Fruit fly (Drosophila melanogaster) whole organism, wandering third instar larva: ENCODE measurements around the gene Ptx1.

Experiments used
- CrebA ChIP-seq: fragments of 200-800 bp; sonication (Bioruptor generic); optimal IDR thresholded peaks from 2 replicates; lab custom pipeline; 2016; ENCODE audit warnings: missing biosample characterization, mild to moderate bottlenecking, missing genetic modification characterization, borderline replicate concordance
- Dfd ChIP-seq: fragments of >200 bp; optimal IDR thresholded peaks from 2 replicates; lab custom pipeline; 2017; ENCODE audit warnings: missing biosample characterization, missing genetic modification characterization
- Hr83 ChIP-seq: fragments of 200-300 bp; sonication (Bioruptor generic); optimal IDR thresholded peaks from 2 replicates; lab custom pipeline; 2016; ENCODE audit warnings: missing biosample characterization, mild to moderate bottlenecking, missing genetic modification characterization, moderate library complexity; ENCODE audit not compliant: poor library complexity, severe bottlenecking
- Jra ChIP-seq: sonication (Bioruptor generic); optimal IDR thresholded peaks from 2 replicates; lab custom pipeline; 2016; ENCODE audit warnings: missing biosample characterization, missing genetic modification characterization
- Myc ChIP-seq: fragments of >200 bp; optimal IDR thresholded peaks from 2 replicates; lab custom pipeline; 2017
- Sp1 ChIP-seq: fragments of 200-800 bp; sonication (Bioruptor generic); optimal IDR thresholded peaks from 3 replicates; lab custom pipeline; 2019; ENCODE audit warnings: missing biosample characterization, mild to moderate bottlenecking, missing genetic modification characterization, moderate library complexity
- foxo ChIP-seq, 2 experiments: fragments of 200-800 bp; sonication (Bioruptor generic); optimal IDR thresholded peaks; 2 replicates in 1 of 2; 3 replicates in 1 of 2; lab custom pipeline; 2016 to 2017; ENCODE audit warnings: missing biosample characterization in 2 of 2, missing genetic modification characterization in 2 of 2
- lola ChIP-seq: fragments of >200 bp; optimal IDR thresholded peaks from 2 replicates; lab custom pipeline; 2017; ENCODE audit warnings: missing biosample characterization, missing genetic modification characterization
- pan ChIP-seq: fragments of >200 bp; optimal IDR thresholded peaks from 2 replicates; lab custom pipeline; 2017
- psq ChIP-seq: fragments of 200-800 bp; sonication (Bioruptor generic); optimal IDR thresholded peaks from 3 replicates; lab custom pipeline; 2017; ENCODE audit warnings: missing biosample characterization, mild to moderate bottlenecking, missing genetic modification characterization, moderate library complexity
- sv ChIP-seq: fragments of 200-800 bp; sonication (Bioruptor generic); optimal IDR thresholded peaks from 3 replicates; lab custom pipeline; 2016; ENCODE audit warnings: missing biosample characterization, missing genetic modification characterization
- tai ChIP-seq: sonication (Bioruptor generic); optimal IDR thresholded peaks from 2 replicates; lab custom pipeline; 2016; ENCODE audit warnings: missing biosample characterization, missing genetic modification characterization
- usp ChIP-seq: fragments of >200 bp; optimal IDR thresholded peaks from 2 replicates; lab custom pipeline; 2017; ENCODE audit warnings: missing biosample characterization, missing genetic modification characterization

dm6 chr3R:30876136-30876683, 36.3 kb upstream of the Ptx1 start, which contains the start of gene CG15546:
- TF ChIP-seq psq (GFP tag; lab: Kevin White, UChicago) (no peak), CrebA (GFP tag; lab: Kevin White, UChicago) (no peak), pan (no peak), Hr83 (GFP tag; lab: Kevin White, UChicago) (no peak), Dfd (GFP tag; lab: Kevin White, UChicago) (no peak), Jra (GFP tag; lab: Kevin White, UChicago) (no peak), sv (no peak), foxo (GFP tag; optimal IDR thresholded peaks at IDR 0.05; lab: Kevin White, UChicago) (peak in 1 of 2 experiments; percentile 13), usp (GFP tag; lab: Kevin White, UChicago) (no peak), Myc (lab: Kevin White, UChicago) (no peak), Sp1 (GFP tag; lab: Kevin White, UChicago) (no peak), lola (GFP tag; lab: Kevin White, UChicago) (no peak), tai (GFP tag; lab: Kevin White, UChicago) (no peak)
